Worm (Caenorhabditis elegans) whole organism, L4/young adult: ENCODE measurements around the gene lurp-2.

ENCODE experiments used
- W03F9.2 ChIP-seq: fragments of 150-350 bp; optimal IDR thresholded peaks from 2 replicates; lab custom pipeline; 2014; ENCODE audit warnings: missing biosample characterization, missing genetic modification characterization
- him-1 ChIP-seq: sonication (generic microtip); optimal IDR thresholded peaks from 2 replicates; lab custom pipeline; 2016; ENCODE audit warnings: missing genotype, missing genetic modification reagents, missing genetic modification characterization, missing compliant biosample characterization

DNA sequence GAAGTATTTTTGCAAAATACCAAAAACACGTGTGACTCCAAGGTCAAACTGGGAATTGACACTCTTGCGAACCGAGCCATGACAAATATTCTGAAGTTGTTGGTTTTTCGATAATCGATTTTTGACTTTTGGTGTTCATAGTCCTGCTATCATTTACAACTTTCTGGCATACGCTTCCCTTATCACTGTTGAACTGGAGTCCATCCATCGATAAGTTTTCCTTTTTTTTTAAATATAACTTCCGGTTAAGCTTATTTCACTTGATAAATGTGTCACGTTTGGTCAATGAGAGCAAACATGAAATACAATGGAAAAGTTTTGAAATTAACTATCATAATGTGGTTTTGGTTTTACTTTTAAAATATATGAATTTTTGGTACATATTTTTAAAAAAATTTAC, 31.7 kb upstream of the lurp-2 start:
- TF ChIP-seq him-1 (tag; lab: Kevin White, UChicago) (no peak), W03F9.2 (tag; lab: Kevin White, UChicago) (no peak)
